Worm (Caenorhabditis elegans): Measurements from ENCODE around the gene sptl-3.

- no peak for TF ChIP-seq unc-39 (tag; optimal IDR thresholded peaks at IDR 0.05)
- TF ChIP-seq snpc-4 (tag; optimal IDR thresholded peaks at IDR 0.05): no peak
- TF ChIP-seq nhr-76 (tag; optimal IDR thresholded peaks at IDR 0.05): no peak
- TF ChIP-seq lin-13 (tag; optimal IDR thresholded peaks at IDR 0.05): no peak
- TF ChIP-seq elt-1 (tag; optimal IDR thresholded peaks at IDR 0.05; ENCODE audit: borderline replicate concordance, insufficient read depth): no peak
These were observed 36.0 kb upstream of the sptl-3 start, which contains the start of gene srx-136 for ce11 chrV:13857132-13857531.
